Worm (Caenorhabditis elegans): ENCODE results near the gene herd-1.

herd-1 gene

DNA sequence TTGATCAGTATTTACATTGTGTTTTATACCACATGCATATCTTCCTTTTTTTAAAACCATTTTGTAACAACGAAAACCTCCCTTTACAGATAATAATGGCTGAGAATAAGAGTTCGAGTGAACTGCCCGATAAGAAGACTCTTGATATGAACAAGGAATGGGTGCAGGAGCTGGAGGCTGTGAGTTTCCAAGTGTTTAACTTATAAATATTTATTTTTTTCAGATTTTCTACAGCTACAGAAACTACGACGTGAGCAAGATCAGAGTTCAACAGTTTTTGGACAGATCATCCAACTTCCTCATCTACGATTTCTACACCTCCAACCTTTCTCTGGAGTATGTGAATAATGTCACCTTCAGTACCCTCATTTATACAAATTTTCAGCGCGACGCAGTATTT, at the start of gene herd-1:
TSS of gene herd-1 (plus strand) at position 90 of the 400 bp plus-strand sequence.
- no peak for TF ChIP-seq daf-19 (GFP tag; conservative IDR thresholded peaks at IDR 0.05)
- no peak for TF ChIP-seq nhr-237 (tag; optimal IDR thresholded peaks at IDR 0.05)
- TF ChIP-seq egl-27 (tag; optimal IDR thresholded peaks at IDR 0.05) = no peak
- TF ChIP-seq nhr-42 (GFP tag; IDR thresholded peaks at IDR 0.05) = no peak
- no peak for TF ChIP-seq duxl-1 (tag; optimal IDR thresholded peaks at IDR 0.05; ENCODE audit: poor library complexity)
- TF ChIP-seq Y75B8A.6 (GFP tag; IDR thresholded peaks at IDR 0.05) = no peak
- TF ChIP-seq lsy-2 (tag; optimal IDR thresholded peaks at IDR 0.05) = no peak
- no peak for TF ChIP-seq ceh-20 (GFP tag; IDR thresholded peaks at IDR 0.05)
- no peak for TF ChIP-seq spr-3 (GFP tag; optimal IDR thresholded peaks at IDR 0.05)
- peak; percentile 42 for TF ChIP-seq F49E8.2 (tag; optimal IDR thresholded peaks at IDR 0.05; ENCODE audit: borderline replicate concordance)
- TF ChIP-seq unc-62 (GFP tag; optimal IDR thresholded peaks at IDR 0.05 in 1 of 2) = no peak
- TF ChIP-seq unc-62 (tag; optimal IDR thresholded peaks at IDR 0.05) = no peak
- no peak for TF ChIP-seq mxl-3 (GFP tag; optimal IDR thresholded peaks at IDR 0.05)
- TF ChIP-seq attf-4 (tag; optimal IDR thresholded peaks at IDR 0.05) = no peak
- TF ChIP-seq sdz-12 (GFP tag; optimal IDR thresholded peaks at IDR 0.05) = no peak
- 0 out of 2 replicates have a peak, but pooled peaks have one; percentile 43 for TF ChIP-seq ctbp-1 (GFP tag; IDR thresholded peaks at IDR 0.05)
- TF ChIP-seq vab-7 (GFP tag; IDR thresholded peaks at IDR 0.05) = peak; percentile 13; the same call in 1 of the 2 replicates
- no peak for TF ChIP-seq pha-4 (GFP tag; IDR thresholded peaks at IDR 0.05)
- TF ChIP-seq pha-4 (tag; optimal IDR thresholded peaks at IDR 0.05) = no peak
- TF ChIP-seq T26A8.4 (GFP tag; IDR thresholded peaks at IDR 0.05) = no peak
- TF ChIP-seq snpc-4 (tag; optimal IDR thresholded peaks at IDR 0.05) = no peak
- TF ChIP-seq aha-1 (tag) = no peak
- TF ChIP-seq ztf-7 (tag; optimal IDR thresholded peaks at IDR 0.05) = no peak
- no peak for TF ChIP-seq spr-1 (tag; optimal IDR thresholded peaks at IDR 0.05)
- no peak for TF ChIP-seq nhr-41 (GFP tag; IDR thresholded peaks at IDR 0.05)
- no peak for TF ChIP-seq saeg-2 (GFP tag; IDR thresholded peaks at IDR 0.05)
- no peak for TF ChIP-seq T20F7.1 (GFP tag; optimal IDR thresholded peaks at IDR 0.05)
- no peak for TF ChIP-seq nhr-76 (tag; optimal IDR thresholded peaks at IDR 0.05)
- no peak for TF ChIP-seq mxl-2 (GFP tag; conservative IDR thresholded peaks at IDR 0.05)
- no peak for TF ChIP-seq lin-39 (tag; optimal IDR thresholded peaks at IDR 0.05)
- TF ChIP-seq ceh-28 (tag; optimal IDR thresholded peaks at IDR 0.05) = no peak
- no peak for TF ChIP-seq dmd-9 (GFP tag; IDR thresholded peaks at IDR 0.05)
- TF ChIP-seq D1046.2 (GFP tag; IDR thresholded peaks at IDR 0.05) = no peak
- no peak for TF ChIP-seq Y5F2A.4 (GFP tag; optimal IDR thresholded peaks at IDR 0.05)
- TF ChIP-seq lin-15B (tag; optimal IDR thresholded peaks at IDR 0.05) = no peak
- TF ChIP-seq lin-38 (GFP tag; IDR thresholded peaks at IDR 0.05) = peak; percentile 57
- TF ChIP-seq mdt-29 (GFP tag; IDR thresholded peaks at IDR 0.05) = 0 out of 2 replicates have a peak, but pooled peaks have one; percentile 16
- no peak for TF ChIP-seq dve-1 (tag; optimal IDR thresholded peaks at IDR 0.05; ENCODE audit: insufficient read depth)
- no peak for TF ChIP-seq ces-1 (GFP tag; optimal IDR thresholded peaks at IDR 0.05)
- no peak for TF ChIP-seq lin-13 (GFP tag; optimal IDR thresholded peaks at IDR 0.05)
- TF ChIP-seq zip-2 (tag; optimal IDR thresholded peaks at IDR 0.05) = no peak
- 0 out of 2 replicates have a peak, but pooled peaks have one; percentile 59 for TF ChIP-seq tra-1 (GFP tag; IDR thresholded peaks at IDR 0.05)
- no peak for TF ChIP-seq aly-2 (tag; optimal IDR thresholded peaks at IDR 0.05)
- no peak for TF ChIP-seq jun-1 (tag; optimal IDR thresholded peaks at IDR 0.05)
- TF ChIP-seq F44E2.7 (GFP tag; IDR thresholded peaks at IDR 0.05) = no peak
- no peak for TF ChIP-seq R02D3.7 (tag; optimal IDR thresholded peaks at IDR 0.05)
- TF ChIP-seq php-3 (GFP tag; IDR thresholded peaks at IDR 0.05) = 0 out of 2 replicates have a peak, but pooled peaks have one; percentile 32
- no peak for TF ChIP-seq ceh-44 (GFP tag; IDR thresholded peaks at IDR 0.05)
- no peak for TF ChIP-seq F37D6.2 (tag; optimal IDR thresholded peaks at IDR 0.05)
- TF ChIP-seq arid-1 (GFP tag; conservative IDR thresholded peaks at IDR 0.05) = peak; percentile 49; the same call in 1 of the 2 replicates
- TF ChIP-seq daf-16 (GFP tag; optimal IDR thresholded peaks at IDR 0.05) = no peak
- TF ChIP-seq daf-16 (tag; optimal IDR thresholded peaks at IDR 0.05) = no peak
- TF ChIP-seq set-16 (GFP tag; IDR thresholded peaks at IDR 0.05) = no peak

Measured in whole organism, L4 larva.